Fruit fly (Drosophila melanogaster): ENCODE results near the gene CG4743.

CG4743 gene

dm6 chr3R:25637294-25638174, 42.8 kb downstream of the CG4743 start, which contains the start of gene jigr1 (continued):
- TF ChIP-seq gcm2 (GFP tag; optimal IDR thresholded peaks at IDR 0.05) (no peak), CG1792 (GFP tag; optimal IDR thresholded peaks at IDR 0.05) (no peak), CG16779 (GFP tag; IDR thresholded peaks at IDR 0.05) (no peak), HHEX (GFP tag; optimal IDR thresholded peaks at IDR 0.05) (no peak), Chrac-16 (GFP tag; optimal IDR thresholded peaks at IDR 0.05) (peak; percentile 45), stwl (tag; optimal IDR thresholded peaks at IDR 0.05) (peak; percentile 3), CG1603 (tag; optimal IDR thresholded peaks at IDR 0.05) (peak; percentile 50), jumu (GFP tag; optimal IDR thresholded peaks at IDR 0.05) (no peak), hkb (optimal IDR thresholded peaks at IDR 0.05) (no peak), hkb (GFP tag; IDR thresholded peaks at IDR 0.05) (peak; percentile 41; the same call in 1 of the 2 replicates), twi (tag; optimal IDR thresholded peaks at IDR 0.05) (peak; percentile 33), bab2 (GFP tag; optimal IDR thresholded peaks at IDR 0.05) (no peak), CG11504 (tag; optimal IDR thresholded peaks at IDR 0.05) (peak; percentile 18), CG33213 (GFP tag; optimal IDR thresholded peaks at IDR 0.05) (no peak), CG6689 (GFP tag; IDR thresholded peaks at IDR 0.05) (peak; percentile 42; the same call in 1 of the 2 replicates), CG17328 (GFP tag; IDR thresholded peaks at IDR 0.05) (peak; percentile 49; the same call in 1 of the 2 replicates), CG6254 (GFP tag; optimal IDR thresholded peaks at IDR 0.05) (peak; percentile 40), trem (tag; optimal IDR thresholded peaks at IDR 0.05) (peak; percentile 79), dimm (GFP tag; IDR thresholded peaks at IDR 0.05) (no peak), CG31388 (GFP tag; optimal IDR thresholded peaks at IDR 0.05) (no peak), nmo (GFP tag; optimal IDR thresholded peaks at IDR 0.05) (peak; percentile 53), bcd (GFP tag; optimal IDR thresholded peaks at IDR 0.05) (no peak), emc (GFP tag; optimal IDR thresholded peaks at IDR 0.05) (no peak), Ssrp (tag; optimal IDR thresholded peaks at IDR 0.05) (peak; percentile 22), pros (GFP tag; optimal IDR thresholded peaks at IDR 0.05) (peak; percentile 97), CG17829 (tag; optimal IDR thresholded peaks at IDR 0.05) (peak; percentile 83), CG12391 (tag; optimal IDR thresholded peaks at IDR 0.05) (peak; percentile 65), tna (GFP tag; IDR thresholded peaks at IDR 0.05; ENCODE audit: partially characterized antibody) (no peak), CG34422 (GFP tag; IDR thresholded peaks at IDR 0.05) (no peak), Hsf (GFP tag; optimal IDR thresholded peaks at IDR 0.05) (peak; percentile 13), sr (GFP tag; IDR thresholded peaks at IDR 0.05) (no peak), caup (GFP tag; optimal IDR thresholded peaks at IDR 0.05; ENCODE audit: severe bottlenecking) (no peak), CG30020 (tag; optimal IDR thresholded peaks at IDR 0.05) (no peak), scrt (GFP tag; optimal IDR thresholded peaks at IDR 0.05) (no peak), CG8089 (GFP tag; optimal IDR thresholded peaks at IDR 0.05) (no peak), CG12659 (GFP tag; optimal IDR thresholded peaks at IDR 0.05) (no peak), exex (tag; optimal IDR thresholded peaks at IDR 0.05) (no peak), Xrp1 (GFP tag; IDR thresholded peaks at IDR 0.05) (peak; percentile 78), corto (GFP tag; optimal IDR thresholded peaks at IDR 0.05) (peak; percentile 27), CG9215 (GFP tag; IDR thresholded peaks at IDR 0.05) (no peak), klu (GFP tag; IDR thresholded peaks at IDR 0.05) (no peak), ind (GFP tag; optimal IDR thresholded peaks at IDR 0.05) (no peak), CG8388 (GFP tag; optimal IDR thresholded peaks at IDR 0.05) (peak; percentile 37), CG4404 (GFP tag; IDR thresholded peaks at IDR 0.05) (peak; percentile 81), CG4820 (GFP tag; optimal IDR thresholded peaks at IDR 0.05) (peak; percentile 19), CoRest (tag; optimal IDR thresholded peaks at IDR 0.05) (peak; percentile 37), bowl (GFP tag; IDR thresholded peaks at IDR 0.05) (no peak), CG32772 (GFP tag; IDR thresholded peaks at IDR 0.05) (no peak), CG15479 (GFP tag; optimal IDR thresholded peaks at IDR 0.05) (peak; percentile 67)

Measured in whole organism, embryonic.